Worm (Caenorhabditis elegans) whole organism, L4/young adult: ENCODE results near the gene cept-2.

Source experiments
- W03F9.2 ChIP-seq: fragments of 150-350 bp; optimal IDR thresholded peaks from 2 replicates; lab custom pipeline; 2014; ENCODE audit warnings: missing biosample characterization, missing genetic modification characterization
- dao-5 ChIP-seq: sonication (generic microtip); optimal IDR thresholded peaks from 2 replicates; lab custom pipeline; 2016; ENCODE audit warnings: missing genotype, missing genetic modification characterization, moderate library complexity, missing compliant biosample characterization
- him-1 ChIP-seq: sonication (generic microtip); optimal IDR thresholded peaks from 2 replicates; lab custom pipeline; 2016; ENCODE audit warnings: missing genotype, missing genetic modification reagents, missing genetic modification characterization, missing compliant biosample characterization

- TF ChIP-seq dao-5 (tag; lab: Kevin White, UChicago), result no peak
- no peak for TF ChIP-seq W03F9.2 (tag; lab: Kevin White, UChicago)
- no peak for TF ChIP-seq him-1
Observed at ce11 chrV:14322743-14323142, 24.8 kb upstream of the cept-2 start, which contains the start of gene F47B8.3.
